Fruit fly (Drosophila melanogaster) whole organism, pupa: ENCODE data around the gene RtcB.
A peak's percentile ranks its signal among the peaks of the same experiment; 100 is the strongest.

ENCODE experiments used
- CG10348 ChIP-seq: fragments of 200-800 bp; sonication (Bioruptor generic); IDR thresholded peaks from 2 replicates; pipeline ENCODE4 v1.3.6; 2022; ENCODE audit warnings: missing biosample characterization, missing genetic modification characterization
- CG12605 ChIP-seq: fragments of 200-800 bp; sonication (Bioruptor generic); IDR thresholded peaks from 2 replicates; pipeline ENCODE4 v1.3.6; 2022; ENCODE audit warnings: missing biosample characterization, missing genetic modification characterization
- CG13204 ChIP-seq: fragments of 200-800 bp; sonication (Bioruptor generic); optimal IDR thresholded peaks from 2 replicates; lab custom pipeline; 2018; ENCODE audit warnings: missing biosample characterization, mild to moderate bottlenecking, missing genetic modification characterization, moderate library complexity
- CG14655 ChIP-seq: fragments of 200-800 bp; sonication (Bioruptor generic); optimal IDR thresholded peaks from 3 replicates; lab custom pipeline; 2017; ENCODE audit warnings: mild to moderate bottlenecking, missing biosample characterization, missing genetic modification reagents, missing genetic modification characterization
- CG15710 ChIP-seq: fragments of 200-800 bp; sonication (Bioruptor generic); optimal IDR thresholded peaks from 2 replicates; lab custom pipeline; 2018; ENCODE audit warnings: missing biosample characterization, mild to moderate bottlenecking, missing genetic modification characterization, moderate library complexity
- CG17806 ChIP-seq: fragments of 200-800 bp; sonication (Bioruptor generic); optimal IDR thresholded peaks from 2 replicates; lab custom pipeline; 2018; ENCODE audit warnings: missing biosample characterization, mild to moderate bottlenecking, missing genetic modification characterization, moderate library complexity
- CG32121 ChIP-seq: fragments of 200-800 bp; sonication (Bioruptor generic); IDR thresholded peaks from 2 replicates; pipeline ENCODE4 v1.3.6; 2022; ENCODE audit warnings: missing biosample characterization, missing genetic modification characterization
- CG34367 ChIP-seq: fragments of 200-800 bp; sonication (Bioruptor generic); optimal IDR thresholded peaks from 2 replicates; lab custom pipeline; 2018; ENCODE audit warnings: missing biosample characterization, mild to moderate bottlenecking, missing genetic modification characterization
- CG4496 ChIP-seq: fragments of 200-800 bp; sonication (Bioruptor generic); IDR thresholded peaks from 3 replicates; pipeline ENCODE4 v1.3.6; 2022; ENCODE audit warnings: missing biosample characterization, missing genetic modification characterization
- CG8159 ChIP-seq: fragments of 200-800 bp; sonication (Bioruptor generic); optimal IDR thresholded peaks from 3 replicates; lab custom pipeline; 2018; ENCODE audit warnings: missing biosample characterization, mild to moderate bottlenecking, missing genetic modification characterization, moderate library complexity
- CG8301 ChIP-seq: fragments of 200-800 bp; sonication (Bioruptor generic); optimal IDR thresholded peaks from 2 replicates; lab custom pipeline; 2018; ENCODE audit warnings: missing biosample characterization, mild to moderate bottlenecking, missing genetic modification characterization
- CG9948 ChIP-seq: fragments of 200-800 bp; sonication (Bioruptor generic); optimal IDR thresholded peaks from 2 replicates; lab custom pipeline; 2018; ENCODE audit warnings: missing biosample characterization, mild to moderate bottlenecking, missing genetic modification characterization, moderate library complexity
- D1 ChIP-seq: fragments of 200-800 bp; sonication (Bioruptor generic); optimal IDR thresholded peaks from 2 replicates; lab custom pipeline; 2018; ENCODE audit warnings: missing biosample characterization, mild to moderate bottlenecking, missing genetic modification characterization, moderate library complexity
- EcR ChIP-seq: fragments of 200-800 bp; sonication (Bioruptor generic); optimal IDR thresholded peaks from 3 replicates; lab custom pipeline; 2019; ENCODE audit warnings: missing biosample characterization, missing genetic modification characterization, mild to moderate bottlenecking, moderate library complexity, missing genetic modification reagents
- Ets98B ChIP-seq: fragments of 200-800 bp; sonication (Bioruptor generic); IDR thresholded peaks from 2 replicates; pipeline ENCODE4 v1.3.6; 2022; ENCODE audit warnings: missing biosample characterization, missing genetic modification characterization
- Pif1A ChIP-seq: fragments of 200-800 bp; sonication (Bioruptor generic); optimal IDR thresholded peaks from 3 replicates; lab custom pipeline; 2016; ENCODE audit warnings: missing biosample characterization, missing genetic modification characterization
- Pif1B ChIP-seq: fragments of 200-800 bp; sonication (Bioruptor generic); optimal IDR thresholded peaks from 3 replicates; lab custom pipeline; 2016; ENCODE audit warnings: missing biosample characterization, missing genetic modification characterization
- Snoo ChIP-seq: fragments of 200-800 bp; sonication (Bioruptor generic); optimal IDR thresholded peaks from 3 replicates; lab custom pipeline; 2017; ENCODE audit warnings: missing biosample characterization, mild to moderate bottlenecking, missing genetic modification characterization, inconsistent platforms
- fd96Ca ChIP-seq: fragments of 200-800 bp; sonication (Bioruptor generic); IDR thresholded peaks from 3 replicates; pipeline ENCODE4 v1.3.6; 2022; ENCODE audit warnings: missing biosample characterization, missing genetic modification characterization
- gl ChIP-seq: fragments of 200-800 bp; sonication (Bioruptor generic); optimal IDR thresholded peaks from 2 replicates; lab custom pipeline; 2018; ENCODE audit warnings: missing biosample characterization, mild to moderate bottlenecking, missing genetic modification characterization
- rn ChIP-seq: fragments of 200-800 bp; sonication (Bioruptor generic); IDR thresholded peaks from 2 replicates; pipeline ENCODE4 v1.3.6; 2022; ENCODE audit warnings: missing biosample characterization, missing genetic modification characterization

RtcB gene

DNA sequence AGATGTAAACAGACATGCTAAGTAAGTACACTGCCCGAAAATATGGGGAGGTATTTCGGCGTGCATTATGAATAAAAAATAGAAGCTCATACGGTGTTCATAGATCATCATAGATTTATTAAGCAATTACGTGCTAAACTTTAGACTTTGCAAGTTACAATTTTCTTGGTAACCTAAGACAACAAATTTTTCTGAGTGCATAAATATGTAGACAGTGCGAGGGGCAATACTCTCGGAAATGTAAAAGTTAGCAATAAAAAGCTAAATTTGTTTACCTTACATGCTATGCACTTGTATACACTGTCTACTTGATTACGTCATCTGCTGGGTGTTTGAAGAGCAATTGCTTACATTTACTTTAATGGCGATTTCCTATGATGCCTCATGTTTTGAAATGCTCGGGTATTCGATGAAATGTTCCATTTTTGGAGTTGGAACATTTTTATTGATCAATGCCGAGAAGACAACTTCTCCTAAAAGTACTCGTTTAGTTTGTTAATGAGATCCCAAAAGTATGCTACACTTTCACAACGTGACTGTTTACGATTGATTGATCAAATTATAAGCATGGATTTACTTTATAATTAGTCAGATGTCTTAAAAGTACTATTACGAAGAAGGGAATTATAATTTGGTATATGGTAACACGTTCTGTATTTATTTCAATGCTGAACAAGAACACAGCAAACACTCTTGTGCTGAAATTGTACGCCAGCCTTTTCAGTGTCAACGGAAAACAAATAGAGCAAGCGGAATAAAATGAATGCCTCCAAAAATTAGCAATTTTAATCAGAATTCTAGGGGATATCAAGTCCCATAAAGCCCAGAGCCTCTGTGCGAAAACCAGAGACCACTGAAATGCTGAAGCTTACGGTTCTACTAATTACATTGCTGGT is 13.6 kb upstream of the RtcB start, which contains the start of gene Lectin-galC1:
TSS of gene Lectin-galC1 (plus strand) at position 846 of the 896 bp plus-strand sequence.
- TF ChIP-seq gl (tag; lab: Kevin White, UChicago) = no peak
- no peak for TF ChIP-seq Snoo (tag; lab: Kevin White, UChicago)
- TF ChIP-seq EcR (GFP tag; lab: Kevin White, UChicago) = no peak
- TF ChIP-seq CG17806 (tag; lab: Kevin White, UChicago) = peak; percentile 4
- peak; percentile 27; the same call in 1 of the 2 replicates for TF ChIP-seq CG12605
- TF ChIP-seq Ets98B (GFP tag; lab: Robert Waterston, UW) = peak; percentile 84
- peak; percentile 66 for TF ChIP-seq CG14655 (GFP tag; lab: Kevin White, UChicago)
- TF ChIP-seq CG32121 (GFP tag; lab: Robert Waterston, UW) = peak; percentile 83
- TF ChIP-seq CG4496 (GFP tag; lab: Robert Waterston, UW) = peak; percentile 91
- TF ChIP-seq D1 = no peak
- TF ChIP-seq CG34367 = no peak
- TF ChIP-seq CG8159 (tag; lab: Kevin White, UChicago) = peak; percentile 2
- TF ChIP-seq CG9948 = peak; percentile 12
- TF ChIP-seq rn (GFP tag; lab: Robert Waterston, UW) = peak; percentile 48; the same call in 1 of the 2 replicates
- TF ChIP-seq fd96Ca (GFP tag; lab: Robert Waterston, UW) = no peak
- peak; percentile 49 for TF ChIP-seq Pif1B (GFP tag; lab: Kevin White, UChicago)
- TF ChIP-seq Pif1A (GFP tag; lab: Kevin White, UChicago) = peak; percentile 54
- no peak for TF ChIP-seq CG15710 (tag; lab: Kevin White, UChicago)
- no peak for TF ChIP-seq CG13204
- TF ChIP-seq CG10348 (GFP tag; lab: Robert Waterston, UW) = peak; percentile 62
- peak; percentile 71 for TF ChIP-seq CG8301 (tag; lab: Kevin White, UChicago)

DNA sequence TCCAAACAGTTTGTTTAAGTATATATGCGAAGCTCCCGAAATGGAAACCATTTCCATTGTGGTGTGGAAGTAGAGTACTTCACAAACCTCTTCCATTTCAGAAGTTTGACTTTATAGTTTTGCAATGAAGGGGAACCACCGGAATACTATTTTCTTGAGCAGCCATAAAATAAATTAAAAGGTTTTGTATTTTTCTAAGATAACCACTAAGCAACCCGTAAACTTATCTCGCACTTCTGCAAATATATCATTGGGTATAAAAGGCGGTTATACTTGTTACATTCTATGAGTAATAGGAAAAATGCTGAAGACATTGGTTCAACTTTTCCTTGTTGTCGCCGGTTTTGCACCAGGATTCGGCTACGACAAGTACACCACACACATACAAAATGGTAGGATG is 12.4 kb upstream of the RtcB start, which contains the start of gene lectin-37Da:
TSS of gene lectin-37Da (plus strand) at position 301 of the 400 bp plus-strand sequence.
- TF ChIP-seq Pif1B (GFP tag; lab: Kevin White, UChicago) (no peak), Pif1A (GFP tag; lab: Kevin White, UChicago) (no peak), Snoo (tag; lab: Kevin White, UChicago) (no peak), CG10348 (GFP tag; lab: Robert Waterston, UW) (no peak), CG4496 (GFP tag; lab: Robert Waterston, UW) (no peak), fd96Ca (GFP tag; lab: Robert Waterston, UW) (no peak), CG14655 (GFP tag; lab: Kevin White, UChicago) (no peak), CG17806 (tag; lab: Kevin White, UChicago) (no peak), D1 (no peak), CG32121 (GFP tag; lab: Robert Waterston, UW) (no peak), rn (GFP tag; lab: Robert Waterston, UW) (no peak), EcR (GFP tag; lab: Kevin White, UChicago) (no peak), CG34367 (no peak), CG8301 (tag; lab: Kevin White, UChicago) (no peak), CG9948 (no peak), Ets98B (GFP tag; lab: Robert Waterston, UW) (no peak), gl (tag; lab: Kevin White, UChicago) (no peak)

dm6 chr2L:19418872-19419271 is 11.6 kb upstream of the RtcB start, which contains the start of gene lectin-37Db:
lectin-37Db (plus strand) TSS chr2L:19419075.
- TF ChIP-seq CG10348 (GFP tag; lab: Robert Waterston, UW) (no peak), CG8159 (tag; lab: Kevin White, UChicago) (no peak), Pif1B (GFP tag; lab: Kevin White, UChicago) (no peak), CG17806 (tag; lab: Kevin White, UChicago) (no peak), CG12605 (no peak), CG14655 (GFP tag; lab: Kevin White, UChicago) (no peak), CG4496 (GFP tag; lab: Robert Waterston, UW) (no peak), CG32121 (GFP tag; lab: Robert Waterston, UW) (no peak), fd96Ca (GFP tag; lab: Robert Waterston, UW) (no peak), gl (tag; lab: Kevin White, UChicago) (no peak), CG9948 (no peak), CG8301 (tag; lab: Kevin White, UChicago) (no peak), Snoo (tag; lab: Kevin White, UChicago) (no peak), Pif1A (GFP tag; lab: Kevin White, UChicago) (no peak)

DNA sequence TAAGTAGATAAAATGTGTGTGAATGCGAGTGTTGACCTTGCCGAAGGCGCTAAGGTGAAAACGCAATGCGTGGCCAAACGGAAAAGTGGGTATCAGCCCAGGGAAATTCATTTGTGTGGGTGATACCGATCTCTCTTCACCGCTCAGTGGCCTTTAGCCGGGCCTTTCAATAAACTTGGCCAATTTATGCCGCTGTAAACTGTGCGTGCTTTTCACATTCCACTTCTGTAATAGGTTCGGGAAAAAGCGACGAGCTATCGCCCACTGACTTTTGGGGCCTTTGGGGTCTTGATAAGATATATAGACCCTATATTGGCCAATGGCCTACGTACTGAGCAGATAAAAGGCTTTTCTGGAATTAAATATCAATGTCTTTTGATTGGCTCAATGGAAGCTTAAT is 8.9 kb upstream of the RtcB start:
- no peak for TF ChIP-seq CG8301 (tag; lab: Kevin White, UChicago)

DNA sequence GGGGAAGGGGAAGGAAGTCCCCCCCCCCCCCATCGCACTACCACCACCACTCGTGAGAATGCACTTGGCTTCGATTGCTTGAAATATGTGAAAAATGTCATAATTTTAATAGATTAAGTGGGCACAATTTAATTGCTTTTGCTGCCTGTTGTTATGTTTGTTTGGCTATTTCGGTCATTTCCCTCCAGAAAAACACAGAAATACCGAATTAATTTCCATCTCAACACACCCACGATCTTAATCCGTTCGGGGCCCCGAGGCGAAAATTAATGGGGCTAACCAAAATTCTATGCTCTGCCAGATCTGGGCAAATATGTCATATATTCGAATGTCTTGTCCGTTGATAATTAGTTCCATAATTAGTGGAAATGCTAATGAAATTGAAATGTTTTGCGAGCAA is 7.8 kb upstream of the RtcB start:
- TF ChIP-seq EcR (GFP tag; lab: Kevin White, UChicago) (no peak), D1 (no peak), gl (tag; lab: Kevin White, UChicago) (no peak), Snoo (tag; lab: Kevin White, UChicago) (no peak), CG13204 (no peak), CG8159 (tag; lab: Kevin White, UChicago) (no peak), CG14655 (GFP tag; lab: Kevin White, UChicago) (no peak), rn (GFP tag; lab: Robert Waterston, UW) (no peak), CG9948 (no peak), Pif1B (GFP tag; lab: Kevin White, UChicago) (no peak), CG15710 (tag; lab: Kevin White, UChicago) (no peak), CG12605 (no peak), CG32121 (GFP tag; lab: Robert Waterston, UW) (no peak), Ets98B (GFP tag; lab: Robert Waterston, UW) (no peak), CG10348 (GFP tag; lab: Robert Waterston, UW) (no peak), fd96Ca (GFP tag; lab: Robert Waterston, UW) (no peak), CG17806 (tag; lab: Kevin White, UChicago) (no peak), CG4496 (GFP tag; lab: Robert Waterston, UW) (no peak)
- TF ChIP-seq, all 21 proteins: peak for 0
